Worm (Caenorhabditis elegans): Measurements from ENCODE around the gene Y54F10BM.22.

Gene Y54F10BM.22

ce11 chrIII:2265986-2266701, 14.6 kb upstream of the Y54F10BM.22 start, which contains the start of gene fbxa-9:
Gene fbxa-9 (plus strand): TSS chrIII:2266651.
- no peak for TF ChIP-seq unc-62 (GFP tag; optimal IDR thresholded peaks at IDR 0.05)

ce11 chrIII:2272075-2272474, 8.6 kb upstream of the Y54F10BM.22 start, which contains the start of gene fbxa-48:
Gene fbxa-48 (minus strand): TSS chrIII:2272175.
- no peak for TF ChIP-seq unc-62 (GFP tag; optimal IDR thresholded peaks at IDR 0.05)

ce11 chrIII:2272732-2273131, 8.0 kb upstream of the Y54F10BM.22 start, which contains the start of gene fbxa-39:
Gene fbxa-39 (plus strand): TSS chrIII:2273032.
- no peak for TF ChIP-seq unc-62 (GFP tag; optimal IDR thresholded peaks at IDR 0.05)

DNA sequence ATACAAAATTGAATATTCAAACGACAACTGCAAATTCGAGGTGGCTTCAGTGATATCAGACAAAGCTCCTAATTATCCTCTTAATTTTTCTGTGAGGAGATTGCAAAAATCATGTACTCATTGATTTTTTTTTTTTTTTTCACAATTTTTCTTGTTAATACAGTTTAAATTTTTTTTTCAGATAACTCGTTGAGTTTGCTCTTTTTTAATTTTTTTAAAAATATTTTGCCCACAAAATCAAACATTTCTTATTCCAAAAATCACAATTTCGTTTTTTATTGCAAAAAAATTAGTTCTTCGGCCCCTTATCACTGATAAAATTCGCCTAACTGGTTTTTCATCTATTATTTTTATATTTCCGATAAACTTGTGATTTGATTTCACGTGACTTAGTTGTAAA, 3.9 kb upstream of the Y54F10BM.22 start, which contains the start of gene Y54F10BM.21:
Y54F10BM.21 (plus strand) TSS at position 301 of the 400 bp plus-strand sequence.
- no peak for TF ChIP-seq unc-62 (GFP tag; optimal IDR thresholded peaks at IDR 0.05)

DNA sequence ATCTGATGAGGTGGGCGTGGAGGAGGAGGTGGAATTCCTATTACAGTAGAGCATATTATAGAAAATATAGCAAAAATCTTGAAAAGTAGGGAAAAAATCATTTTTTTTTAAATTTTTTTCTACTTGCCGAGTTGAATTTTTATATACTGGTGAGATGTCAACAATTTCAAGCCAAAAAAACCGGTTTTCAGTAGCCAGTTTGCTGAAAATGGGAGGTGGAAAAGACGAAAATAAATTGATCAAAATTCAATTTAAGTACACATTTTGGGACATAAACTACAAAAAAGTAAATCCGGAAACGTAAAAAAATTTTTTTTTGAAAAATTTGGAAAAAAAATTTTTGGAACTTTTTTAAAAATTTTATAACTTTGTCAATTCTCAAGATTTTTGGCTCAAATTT, 1.2 kb upstream of the Y54F10BM.22 start, which contains the start of gene Y54F10BM.23:
Y54F10BM.23 (minus strand) TSS at position 101 of the 400 bp plus-strand sequence.
- TF ChIP-seq unc-62 (GFP tag; optimal IDR thresholded peaks at IDR 0.05), result no peak

DNA sequence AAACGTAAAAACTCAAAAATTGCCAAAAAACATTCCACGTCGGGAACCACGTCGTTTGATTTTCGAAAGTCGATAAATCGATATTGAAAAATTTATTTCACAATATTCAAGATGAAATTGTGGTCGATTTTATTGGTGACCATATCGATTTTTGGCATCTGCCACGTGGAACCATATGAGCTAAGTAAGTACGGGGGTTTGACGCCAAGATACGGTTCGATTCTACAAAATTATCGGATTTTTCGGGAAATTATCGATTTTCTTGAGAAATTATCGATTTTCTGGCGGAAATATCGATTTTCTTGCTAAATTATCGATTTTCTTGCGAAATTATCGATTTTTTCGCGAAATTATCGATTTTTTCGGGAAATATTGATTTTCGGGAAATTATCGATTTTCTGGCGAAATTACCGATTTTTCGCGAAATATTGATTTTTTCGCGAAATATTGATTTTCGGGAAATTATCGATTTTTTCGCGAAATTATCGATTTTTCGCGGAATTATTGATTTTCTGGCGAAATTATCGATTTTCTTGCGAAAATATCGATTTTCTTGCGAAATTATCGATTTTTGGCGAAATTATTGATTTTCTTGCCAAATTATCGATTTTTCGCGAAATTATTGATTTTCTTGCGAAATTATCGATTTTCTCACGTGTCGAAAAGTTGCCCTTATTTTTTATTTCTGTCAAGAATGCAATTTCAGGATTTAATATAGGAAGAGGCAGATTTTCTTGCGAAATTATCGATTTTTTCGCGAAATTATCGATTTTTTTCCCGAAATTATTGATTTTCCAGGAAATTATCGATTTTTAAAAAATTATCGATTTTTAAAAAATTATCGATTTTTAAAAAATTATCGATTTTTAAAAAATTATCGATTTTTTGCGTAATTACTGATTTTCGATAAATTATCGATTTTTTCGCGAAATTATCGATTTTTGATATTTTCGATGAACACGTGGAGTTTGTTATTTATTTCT, 1.6 kb downstream of the Y54F10BM.22 start, which contains the start of gene Y54F10BM.3:
Y54F10BM.3 (plus strand) TSS at position 51 of the 983 bp plus-strand sequence.
- no peak for TF ChIP-seq unc-62 (GFP tag; optimal IDR thresholded peaks at IDR 0.05)

ce11 chrIII:2283341-2283847, 2.7 kb downstream of the Y54F10BM.22 start:
- TF ChIP-seq unc-62 (GFP tag; optimal IDR thresholded peaks at IDR 0.05), result no peak

ce11 chrIII:2288261-2288660, 7.6 kb downstream of the Y54F10BM.22 start:
- TF ChIP-seq unc-62 (GFP tag; optimal IDR thresholded peaks at IDR 0.05), result no peak

DNA sequence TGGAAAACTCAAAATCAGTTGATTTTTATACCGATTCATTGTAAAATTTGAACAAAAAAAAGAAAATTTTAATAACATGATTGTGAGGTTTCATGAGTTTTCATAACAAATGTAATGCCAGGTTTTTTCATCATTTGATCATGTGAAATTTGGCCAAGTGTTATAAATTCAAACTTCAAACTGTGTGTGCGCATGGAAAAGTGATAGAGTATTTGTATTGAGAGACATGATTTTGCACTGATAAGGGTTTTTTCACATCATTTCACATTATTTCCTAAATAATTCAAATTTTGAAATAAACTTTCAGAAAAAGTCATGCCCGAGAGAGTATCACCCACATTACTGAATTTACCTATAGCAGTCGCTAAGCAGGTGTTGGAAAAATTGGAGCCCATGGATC, 10.4 kb downstream of the Y54F10BM.22 start, which contains the start of gene fbxa-219:
fbxa-219 (plus strand) TSS at position 277 of the 400 bp plus-strand sequence.
- TF ChIP-seq unc-62 (GFP tag; optimal IDR thresholded peaks at IDR 0.05), result no peak

- no peak for TF ChIP-seq unc-62 (GFP tag; optimal IDR thresholded peaks at IDR 0.05)
Observed at ce11 chrIII:2294736-2295135, 14.0 kb downstream of the Y54F10BM.22 start.

ce11 chrIII:2304149-2304548, 23.4 kb downstream of the Y54F10BM.22 start:
- no peak for TF ChIP-seq unc-62 (GFP tag; optimal IDR thresholded peaks at IDR 0.05)

- TF ChIP-seq unc-62 (GFP tag; optimal IDR thresholded peaks at IDR 0.05), result no peak
Observed at ce11 chrIII:2304867-2305266, 24.2 kb downstream of the Y54F10BM.22 start, which contains the start of gene Y54F10BM.9. Gene Y54F10BM.9 (minus strand): TSS chrIII:2304927.

- TF ChIP-seq unc-62 (GFP tag; optimal IDR thresholded peaks at IDR 0.05), result no peak
Observed at ce11 chrIII:2308026-2308425, 27.3 kb downstream of the Y54F10BM.22 start, which contains the start of the genes fbxa-1 and Y54F10BM.20. Gene fbxa-1 (minus strand): TSS chrIII:2308126. Gene Y54F10BM.20 (plus strand): TSS chrIII:2308256.

- TF ChIP-seq unc-62 (GFP tag; optimal IDR thresholded peaks at IDR 0.05), result no peak
Observed at ce11 chrIII:2310996-2311395, 30.3 kb downstream of the Y54F10BM.22 start.

- TF ChIP-seq unc-62 (GFP tag; optimal IDR thresholded peaks at IDR 0.05), result no peak
Observed at ce11 chrIII:2313985-2314494, 33.3 kb downstream of the Y54F10BM.22 start, which contains the start of the genes fbxa-66 and iffb-1. Gene fbxa-66 (minus strand): TSS chrIII:2314035. Gene iffb-1 (plus strand): TSS chrIII:2314436.
